Fruit fly (Drosophila melanogaster) whole organism, embryonic: ENCODE measurements around the gene CG17344.

Source experiments
- Blimp-1 ChIP-seq: fragments of 200-800 bp; sonication (Bioruptor generic); optimal IDR thresholded peaks from 3 replicates; lab custom pipeline; 2018; ENCODE audit warnings: missing biosample characterization, missing genetic modification characterization, mild to moderate bottlenecking, moderate library complexity, missing genetic modification reagents
- CG10321 ChIP-seq: fragments of 200-800 bp; sonication (Bioruptor generic); IDR thresholded peaks from 2 replicates; pipeline ENCODE4 v1.3.6; 2022; ENCODE audit warnings: missing biosample characterization, missing genetic modification characterization
- CG10979 ChIP-seq: fragments of 200-800 bp; sonication (Bioruptor generic); optimal IDR thresholded peaks from 2 replicates; lab custom pipeline; 2018; ENCODE audit warnings: missing biosample characterization, mild to moderate bottlenecking, missing genetic modification characterization, moderate library complexity
- CG11695 ChIP-seq: fragments of 200-800 bp; sonication (Bioruptor generic); IDR thresholded peaks from 3 replicates; pipeline ENCODE4 v1.3.6; 2022; ENCODE audit warnings: missing biosample characterization, missing genetic modification characterization
- CG12659 ChIP-seq: fragments of 200-800 bp; sonication (Bioruptor generic); optimal IDR thresholded peaks from 3 replicates; lab custom pipeline; 2017; ENCODE audit warnings: mild to moderate bottlenecking, missing biosample characterization, missing genetic modification reagents, missing genetic modification characterization
- CG1529 ChIP-seq: fragments of 200-800 bp; sonication (Bioruptor generic); optimal IDR thresholded peaks from 3 replicates; lab custom pipeline; 2018; ENCODE audit warnings: missing biosample characterization, missing genetic modification characterization
- CG1603 ChIP-seq: fragments of 200-800 bp; sonication (Bioruptor generic); optimal IDR thresholded peaks from 2 replicates; lab custom pipeline; 2019; ENCODE audit warnings: missing biosample characterization, mild to moderate bottlenecking, missing genetic modification characterization, moderate library complexity
- CG1647 ChIP-seq: fragments of 200-800 bp; sonication (Bioruptor generic); optimal IDR thresholded peaks from 3 replicates; lab custom pipeline; 2016; ENCODE audit warnings: missing biosample characterization, missing genetic modification characterization
- CG2199 ChIP-seq: fragments of 200-800 bp; sonication (Bioruptor generic); IDR thresholded peaks from 3 replicates; pipeline ENCODE4 v1.3.6; 2022; ENCODE audit warnings: missing biosample characterization, missing genetic modification characterization
- CG30020 ChIP-seq: fragments of 200-800 bp; optimal IDR thresholded peaks from 2 replicates; lab custom pipeline; 2019; ENCODE audit warnings: missing biosample characterization, mild to moderate bottlenecking, missing genetic modification characterization, moderate library complexity
- CG4282 ChIP-seq: fragments of 200-800 bp; sonication (Bioruptor generic); optimal IDR thresholded peaks from 2 replicates; lab custom pipeline; 2016; ENCODE audit warnings: missing biosample characterization, missing genetic modification characterization
- CG4404 ChIP-seq: fragments of 200-800 bp; sonication (Bioruptor generic); IDR thresholded peaks from 2 replicates; pipeline ENCODE4 v1.3.6; 2022; ENCODE audit warnings: missing biosample characterization, missing genetic modification characterization
- CG7556 ChIP-seq: fragments of 200-800 bp; sonication (Bioruptor generic); optimal IDR thresholded peaks from 2 replicates; lab custom pipeline; 2017; ENCODE audit warnings: missing biosample characterization, mild to moderate bottlenecking, missing genetic modification characterization
- CG7963 ChIP-seq: fragments of 200-800 bp; sonication (Bioruptor generic); IDR thresholded peaks from 3 replicates; pipeline ENCODE4 v1.3.6; 2022; ENCODE audit warnings: missing biosample characterization, missing genetic modification characterization; ENCODE audit not compliant: partially characterized antibody
- CG8388 ChIP-seq: fragments of 200-800 bp; sonication (Bioruptor generic); optimal IDR thresholded peaks from 2 replicates; lab custom pipeline; 2019; ENCODE audit warnings: missing biosample characterization, mild to moderate bottlenecking, missing genetic modification characterization, moderate library complexity
- CG9932 ChIP-seq: fragments of 200-800 bp; sonication (Bioruptor generic); IDR thresholded peaks from 2 replicates; pipeline ENCODE4 v1.3.6; 2022; ENCODE audit warnings: missing biosample characterization, missing genetic modification characterization
- CoRest ChIP-seq: fragments of 200-800 bp; sonication (Bioruptor generic); optimal IDR thresholded peaks from 3 replicates; lab custom pipeline; 2018; ENCODE audit warnings: missing biosample characterization, mild to moderate bottlenecking, missing genetic modification characterization, moderate library complexity
- D19B ChIP-seq: fragments of 200-800 bp; sonication (Bioruptor generic); optimal IDR thresholded peaks from 2 replicates; lab custom pipeline; 2017; ENCODE audit warnings: missing biosample characterization, mild to moderate bottlenecking, missing genetic modification characterization
- GATAe ChIP-seq: fragments of 200-800 bp; sonication (Bioruptor generic); conservative IDR thresholded peaks from 2 replicates; pipeline ENCODE4 v1.3.6; 2022; ENCODE audit warnings: missing biosample characterization, missing genetic modification characterization
- Kr ChIP-seq: fragments of 200-800 bp; sonication (Bioruptor generic); optimal IDR thresholded peaks from 2 replicates; lab custom pipeline; 2017; ENCODE audit warnings: missing biosample characterization, mild to moderate bottlenecking, missing genetic modification characterization
- Meics ChIP-seq: fragments of 200-800 bp; sonication (Bioruptor generic); optimal IDR thresholded peaks from 2 replicates; lab custom pipeline; 2017; ENCODE audit warnings: missing biosample characterization, mild to moderate bottlenecking, missing genetic modification characterization
- Oli ChIP-seq: fragments of 200-800 bp; sonication (Bioruptor generic); optimal IDR thresholded peaks from 2 replicates; lab custom pipeline; 2018; ENCODE audit warnings: missing biosample characterization, mild to moderate bottlenecking, missing genetic modification characterization, moderate library complexity
- Xrp1 ChIP-seq: fragments of 200-800 bp; sonication (Bioruptor generic); IDR thresholded peaks from 2 replicates; pipeline ENCODE4 v1.3.6; 2022; ENCODE audit warnings: missing biosample characterization, missing genetic modification characterization
- ase ChIP-seq: fragments of 200-800 bp; sonication (Bioruptor generic); IDR thresholded peaks from 3 replicates; pipeline ENCODE4 v1.3.6; 2022; ENCODE audit warnings: missing biosample characterization, missing genetic modification characterization
- bbx ChIP-seq: fragments of 200-800 bp; sonication (Bioruptor generic); IDR thresholded peaks from 2 replicates; pipeline ENCODE4 v1.3.6; 2022; ENCODE audit warnings: missing biosample characterization, missing genetic modification characterization; ENCODE audit not compliant: partially characterized antibody
- crol ChIP-seq: fragments of 200-800 bp; sonication (Bioruptor generic); IDR thresholded peaks from 2 replicates; pipeline ENCODE4 v1.3.6; 2022; ENCODE audit warnings: missing biosample characterization, missing genetic modification characterization
- dmrt11E ChIP-seq: fragments of 200-800 bp; sonication (Bioruptor generic); optimal IDR thresholded peaks from 3 replicates; lab custom pipeline; 2018; ENCODE audit warnings: missing biosample characterization, mild to moderate bottlenecking, missing genetic modification characterization, moderate library complexity
- dpn ChIP-seq, 2 experiments: fragments of 200-800 bp; sonication (Bioruptor generic); optimal IDR thresholded peaks; 3 replicates each; lab custom pipeline; 2016; ENCODE audit warnings: missing biosample characterization in 2 of 2, missing genetic modification characterization in 2 of 2
- esg ChIP-seq: fragments of 200-800 bp; sonication (Bioruptor generic); conservative IDR thresholded peaks from 2 replicates; pipeline ENCODE4 v1.3.6; 2022; ENCODE audit warnings: missing biosample characterization, missing genetic modification characterization
- eyg ChIP-seq: fragments of 200-800 bp; sonication (Bioruptor generic); optimal IDR thresholded peaks from 3 replicates; lab custom pipeline; 2016; ENCODE audit warnings: missing biosample characterization, missing genetic modification characterization
- fd96Cb ChIP-seq: fragments of 200-800 bp; sonication (Bioruptor generic); optimal IDR thresholded peaks from 2 replicates; lab custom pipeline; 2018; ENCODE audit warnings: missing biosample characterization, mild to moderate bottlenecking, missing genetic modification characterization, moderate library complexity
- gce ChIP-seq: fragments of 200-800 bp; sonication (Bioruptor generic); IDR thresholded peaks from 3 replicates; pipeline ENCODE4 v1.3.6; 2022; ENCODE audit warnings: missing biosample characterization, missing genetic modification characterization
- gem ChIP-seq: fragments of 200-800 bp; sonication (Bioruptor generic); optimal IDR thresholded peaks from 2 replicates; lab custom pipeline; 2019; ENCODE audit warnings: missing biosample characterization, mild to moderate bottlenecking, missing genetic modification characterization, moderate library complexity
- grau ChIP-seq: fragments of 200-800 bp; optimal IDR thresholded peaks from 3 replicates; lab custom pipeline; 2019; ENCODE audit warnings: missing biosample characterization, mild to moderate bottlenecking, missing genetic modification characterization, moderate library complexity
- jumu ChIP-seq: fragments of 200-800 bp; sonication (Bioruptor generic); optimal IDR thresholded peaks from 3 replicates; lab custom pipeline; 2016; ENCODE audit warnings: missing biosample characterization, missing genetic modification characterization
- kni ChIP-seq: fragments of 200-800 bp; sonication (Bioruptor generic); optimal IDR thresholded peaks from 3 replicates; lab custom pipeline; 2017; ENCODE audit warnings: mild to moderate bottlenecking, missing biosample characterization, missing genetic modification reagents, missing genetic modification characterization
- luna ChIP-seq: fragments of 200-800 bp; sonication (Bioruptor generic); optimal IDR thresholded peaks from 2 replicates; lab custom pipeline; 2016; ENCODE audit warnings: missing biosample characterization, missing genetic modification characterization
- nau ChIP-seq: fragments of 200-800 bp; sonication (Bioruptor generic); optimal IDR thresholded peaks from 3 replicates; lab custom pipeline; 2017; ENCODE audit warnings: missing biosample characterization, mild to moderate bottlenecking, missing genetic modification characterization, missing genetic modification reagents
- pan ChIP-seq, 4 experiments: fragments of >200 bp in 3 of 4; fragments of 200-800 bp in 1 of 4; sonication (Bioruptor generic) in 1 of 4; optimal IDR thresholded peaks in 3 of 4; IDR thresholded peaks in 1 of 4; 2 replicates each; pipeline versions ENCODE4 v1.3.6 to Lab custom; 2017 to 2022; ENCODE audit warnings: missing biosample characterization in 2 of 4, missing genetic modification characterization in 2 of 4, mixed read lengths in 1 of 4
- pum ChIP-seq: fragments of 200-800 bp; sonication (Bioruptor generic); optimal IDR thresholded peaks from 2 replicates; lab custom pipeline; 2016; ENCODE audit warnings: missing biosample characterization, missing genetic modification characterization
- scrt ChIP-seq: fragments of 200-800 bp; sonication (Bioruptor generic); optimal IDR thresholded peaks from 2 replicates; lab custom pipeline; 2018; ENCODE audit warnings: missing biosample characterization, mild to moderate bottlenecking, missing genetic modification characterization, moderate library complexity
- sqz ChIP-seq: fragments of 200-800 bp; sonication (Bioruptor generic); optimal IDR thresholded peaks from 3 replicates; lab custom pipeline; 2018; ENCODE audit warnings: missing biosample characterization, mild to moderate bottlenecking, missing genetic modification characterization
- unpg ChIP-seq: fragments of 200-800 bp; sonication (Bioruptor generic); optimal IDR thresholded peaks from 3 replicates; lab custom pipeline; 2018; ENCODE audit warnings: missing biosample characterization, mild to moderate bottlenecking, missing genetic modification characterization, moderate library complexity
- zen2 ChIP-seq: fragments of 200-800 bp; sonication (Bioruptor generic); IDR thresholded peaks from 3 replicates; pipeline ENCODE4 v1.3.6; 2022; ENCODE audit warnings: missing biosample characterization, missing genetic modification characterization; ENCODE audit not compliant: partially characterized antibody

CG17344 gene

dm6 chr2L:19137494-19138360, 35.9 kb downstream of the CG17344 start (continued):
- TF ChIP-seq CG4282 (GFP tag; lab: Kevin White, UChicago) = no peak
- 0 out of 3 replicates have a peak, but pooled peaks have one; percentile 17 for TF ChIP-seq zen2
- 0 out of 2 replicates have a peak, but pooled peaks have one; percentile 32 for TF ChIP-seq crol
- no peak for TF ChIP-seq CG1647
- TF ChIP-seq sqz (GFP tag; lab: Kevin White, UChicago) = peak; percentile 61
- 0 out of 3 replicates have a peak, but pooled peaks have one; percentile 28 for TF ChIP-seq CG2199 (GFP tag; lab: Robert Waterston, UW)
- TF ChIP-seq scrt (GFP tag; lab: Kevin White, UChicago) = no peak
- peak; percentile 20 for TF ChIP-seq kni (GFP tag; lab: Kevin White, UChicago)
- 0 out of 3 replicates have a peak, but pooled peaks have one; percentile 11 for TF ChIP-seq CG11695
- no peak for TF ChIP-seq gce (GFP tag; lab: Robert Waterston, UW)

DNA sequence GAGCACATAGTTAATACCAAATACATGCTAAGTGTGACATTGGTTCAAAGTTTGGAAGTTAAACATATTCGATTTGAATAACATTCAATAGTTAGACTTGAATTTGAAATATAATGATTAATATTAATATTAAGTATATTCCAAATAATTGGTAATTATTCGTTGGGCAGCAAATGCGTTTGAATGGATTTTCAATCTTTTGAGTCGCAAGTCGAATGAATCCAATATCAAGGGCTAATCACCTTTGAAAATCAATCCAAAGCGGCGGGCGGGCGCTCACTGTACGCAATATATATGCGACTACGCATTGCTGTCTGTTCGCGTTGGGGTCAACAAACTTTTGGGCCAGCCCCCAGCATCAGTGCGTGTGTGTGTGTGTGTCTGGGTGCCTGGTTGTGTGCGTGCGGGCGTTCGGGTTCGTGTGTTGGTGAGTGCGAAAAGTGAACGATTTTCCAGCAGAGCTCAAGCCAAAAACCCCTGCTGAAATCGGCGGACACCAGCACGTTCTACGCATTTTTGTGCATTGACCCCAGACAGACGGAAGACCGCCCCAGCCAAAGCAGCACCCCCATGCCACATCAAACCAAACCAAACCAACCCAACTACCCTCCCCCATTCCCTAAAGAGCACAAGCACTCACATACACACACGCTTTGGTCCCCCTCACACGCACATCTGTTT, 36.7 kb downstream of the CG17344 start:
- peak; percentile 58 for TF ChIP-seq Kr (GFP tag; lab: Kevin White, UChicago)
- TF ChIP-seq GATAe (GFP tag; lab: Robert Waterston, UW) = no peak
- peak; percentile 43 for TF ChIP-seq CG10979
- no peak for TF ChIP-seq ase (GFP tag; lab: Robert Waterston, UW)
- TF ChIP-seq nau (GFP tag; lab: Kevin White, UChicago) = peak; percentile 3
- TF ChIP-seq fd96Cb = peak; percentile 50
- no peak for TF ChIP-seq CG7963
- TF ChIP-seq CG30020 (tag; lab: Kevin White, UChicago) = no peak
- peak in 1 of 2 experiments; percentile 21 for TF ChIP-seq dpn (GFP tag; optimal IDR thresholded peaks at IDR 0.05; lab: Kevin White, UChicago)
- peak; percentile 6 for TF ChIP-seq CG8388 (GFP tag; lab: Kevin White, UChicago)
- TF ChIP-seq bbx (GFP tag; lab: Robert Waterston, UW) = peak; percentile 51; the same call in 1 of the 2 replicates
- TF ChIP-seq Blimp-1 = peak; percentile 15
- peak; percentile 9 for TF ChIP-seq CG12659 (GFP tag; lab: Kevin White, UChicago)
- TF ChIP-seq esg (GFP tag; lab: Robert Waterston, UW) = no peak
- TF ChIP-seq pan (optimal IDR thresholded peaks at IDR 0.05; lab: Kevin White, UChicago) = no peak
- TF ChIP-seq pan (GFP tag; optimal IDR thresholded peaks at IDR 0.05 in 1 of 2, IDR thresholded peaks at IDR 0.05 in 1 of 2) = no peak
- peak; percentile 19; the same call in 1 of the 2 replicates for TF ChIP-seq Xrp1 (GFP tag; lab: Robert Waterston, UW)
- TF ChIP-seq Meics (GFP tag; lab: Kevin White, UChicago) = peak; percentile 11
- TF ChIP-seq crol = peak; percentile 58; the same call in 1 of the 2 replicates
- no peak for TF ChIP-seq luna (GFP tag; lab: Kevin White, UChicago)
- TF ChIP-seq grau = peak; percentile 81
- no peak for TF ChIP-seq eyg (GFP tag; lab: Kevin White, UChicago)
- TF ChIP-seq CG1603 = peak; percentile 8
- peak; percentile 62 for TF ChIP-seq CG7556 (GFP tag; lab: Kevin White, UChicago)
- TF ChIP-seq unpg = peak; percentile 23
- no peak for TF ChIP-seq gce (GFP tag; lab: Robert Waterston, UW)
- no peak for TF ChIP-seq CG4404
- TF ChIP-seq jumu (GFP tag; lab: Kevin White, UChicago) = no peak
- TF ChIP-seq dmrt11E (tag; lab: Kevin White, UChicago) = no peak
- TF ChIP-seq pum = no peak
- TF ChIP-seq Oli = peak; percentile 30
- TF ChIP-seq CoRest (tag; lab: Kevin White, UChicago) = peak; percentile 29
- peak; percentile 53 for TF ChIP-seq gem (tag; lab: Kevin White, UChicago)
- no peak for TF ChIP-seq D19B (GFP tag; lab: Kevin White, UChicago)
- no peak for TF ChIP-seq CG10321
- TF ChIP-seq CG9932 (GFP tag; lab: Robert Waterston, UW) = 0 out of 2 replicates have a peak, but pooled peaks have one; percentile 28
- TF ChIP-seq CG1529 (GFP tag; lab: Kevin White, UChicago) = no peak
